Worm (Caenorhabditis elegans): ENCODE results near the gene Y41C4A.8.

Gene Y41C4A.8

ce11 chrIII:11708722-11709121 is at the start of gene Y41C4A.8:
TSS of gene Y41C4A.8 (minus strand) at chrIII:11708822.
- no peak for TF ChIP-seq him-1 (tag; optimal IDR thresholded peaks at IDR 0.05)
- TF ChIP-seq W03F9.2 (tag; optimal IDR thresholded peaks at IDR 0.05): no peak
- TF ChIP-seq dao-5 (tag; optimal IDR thresholded peaks at IDR 0.05): no peak

- no peak for TF ChIP-seq W03F9.2 (tag; optimal IDR thresholded peaks at IDR 0.05)
- TF ChIP-seq dao-5 (tag; optimal IDR thresholded peaks at IDR 0.05): no peak
- TF ChIP-seq him-1 (tag; optimal IDR thresholded peaks at IDR 0.05): no peak
These were observed 49.3 kb upstream of the Y41C4A.8 start for ce11 chrIII:11757892-11758291.

- TF ChIP-seq him-1 (tag; optimal IDR thresholded peaks at IDR 0.05) (no peak), W03F9.2 (tag; optimal IDR thresholded peaks at IDR 0.05) (no peak), dao-5 (tag; optimal IDR thresholded peaks at IDR 0.05) (no peak)
These were observed 42.2 kb upstream of the Y41C4A.8 start for ce11 chrIII:11750817-11751216.

ce11 chrIII:11750232-11750631 is 41.6 kb upstream of the Y41C4A.8 start:
- TF ChIP-seq dao-5 (tag; optimal IDR thresholded peaks at IDR 0.05) (no peak), W03F9.2 (tag; optimal IDR thresholded peaks at IDR 0.05) (no peak), him-1 (tag; optimal IDR thresholded peaks at IDR 0.05) (no peak)

- TF ChIP-seq W03F9.2 (tag; optimal IDR thresholded peaks at IDR 0.05) (peak; percentile 46), dao-5 (tag; optimal IDR thresholded peaks at IDR 0.05) (no peak), him-1 (tag; optimal IDR thresholded peaks at IDR 0.05) (peak; percentile 11)
These were observed 38.1 kb upstream of the Y41C4A.8 start, which contains the start of gene mrt-2 for ce11 chrIII:11746718-11747117. TSS of gene mrt-2 (plus strand) at chrIII:11746766.

ce11 chrIII:11742191-11742590 is 33.6 kb upstream of the Y41C4A.8 start:
- TF ChIP-seq dao-5 (tag; optimal IDR thresholded peaks at IDR 0.05): no peak
- TF ChIP-seq him-1 (tag; optimal IDR thresholded peaks at IDR 0.05): no peak
- no peak for TF ChIP-seq W03F9.2 (tag; optimal IDR thresholded peaks at IDR 0.05)

ce11 chrIII:11740868-11741267 is 32.2 kb upstream of the Y41C4A.8 start:
- TF ChIP-seq dao-5 (tag; optimal IDR thresholded peaks at IDR 0.05) (no peak), W03F9.2 (tag; optimal IDR thresholded peaks at IDR 0.05) (no peak), him-1 (tag; optimal IDR thresholded peaks at IDR 0.05) (no peak)

ce11 chrIII:11738482-11738881 is 29.9 kb upstream of the Y41C4A.8 start:
- TF ChIP-seq W03F9.2 (tag; optimal IDR thresholded peaks at IDR 0.05) (no peak), dao-5 (tag; optimal IDR thresholded peaks at IDR 0.05) (no peak), him-1 (tag; optimal IDR thresholded peaks at IDR 0.05) (no peak)

ce11 chrIII:11737527-11737926 is 28.9 kb upstream of the Y41C4A.8 start, which contains the start of gene sup-1:
TSS of gene sup-1 (minus strand) at chrIII:11737627.
- TF ChIP-seq him-1 (tag; optimal IDR thresholded peaks at IDR 0.05) (no peak), W03F9.2 (tag; optimal IDR thresholded peaks at IDR 0.05) (no peak), dao-5 (tag; optimal IDR thresholded peaks at IDR 0.05) (no peak)

ce11 chrIII:11732943-11733342 is 24.3 kb upstream of the Y41C4A.8 start:
- no peak for TF ChIP-seq W03F9.2 (tag; optimal IDR thresholded peaks at IDR 0.05)

- TF ChIP-seq W03F9.2 (tag; optimal IDR thresholded peaks at IDR 0.05): no peak
- no peak for TF ChIP-seq him-1 (tag; optimal IDR thresholded peaks at IDR 0.05)
- no peak for TF ChIP-seq dao-5 (tag; optimal IDR thresholded peaks at IDR 0.05)
These were observed 23.4 kb upstream of the Y41C4A.8 start, which contains the start of gene Y41C4A.21 for ce11 chrIII:11732056-11732455. TSS of gene Y41C4A.21 (plus strand) at chrIII:11732356.

- TF ChIP-seq W03F9.2 (tag; optimal IDR thresholded peaks at IDR 0.05): no peak
- no peak for TF ChIP-seq dao-5 (tag; optimal IDR thresholded peaks at IDR 0.05)
- TF ChIP-seq him-1 (tag; optimal IDR thresholded peaks at IDR 0.05): no peak
These were observed 22.9 kb upstream of the Y41C4A.8 start for ce11 chrIII:11731491-11731890.

ce11 chrIII:11730850-11731249 is 22.2 kb upstream of the Y41C4A.8 start:
- TF ChIP-seq dao-5 (tag; optimal IDR thresholded peaks at IDR 0.05): no peak
- no peak for TF ChIP-seq him-1 (tag; optimal IDR thresholded peaks at IDR 0.05)
- no peak for TF ChIP-seq W03F9.2 (tag; optimal IDR thresholded peaks at IDR 0.05)

- TF ChIP-seq him-1 (tag; optimal IDR thresholded peaks at IDR 0.05): no peak
These were observed 21.7 kb upstream of the Y41C4A.8 start, which contains the start of gene Y41C4A.18 for ce11 chrIII:11730312-11730711. TSS of gene Y41C4A.18 (plus strand) at chrIII:11730612.

ce11 chrIII:11727010-11727409 is 18.4 kb upstream of the Y41C4A.8 start:
- TF ChIP-seq W03F9.2 (tag; optimal IDR thresholded peaks at IDR 0.05) (no peak), dao-5 (tag; optimal IDR thresholded peaks at IDR 0.05) (no peak), him-1 (tag; optimal IDR thresholded peaks at IDR 0.05) (no peak)

Measured in whole organism, L4/young adult.